Worm (Caenorhabditis elegans) whole organism, early embryonic: ENCODE results near the gene T24B8.7.

ENCODE experiments used
- ama-1 ChIP-seq: fragments of 150-350 bp; optimal IDR thresholded peaks from 2 replicates; lab custom pipeline; 2014
- pes-1 ChIP-seq: fragments of 200-800 bp; sonication (Bioruptor generic); IDR thresholded peaks from 2 replicates; pipeline ENCODE4 v1.3.6; 2022; ENCODE audit warnings: missing genetic modification reagents, missing genetic modification characterization, missing compliant biosample characterization
- sea-1 ChIP-seq: fragments of 200-800 bp; sonication (Bioruptor generic); conservative IDR thresholded peaks from 2 replicates; pipeline ENCODE4 v1.3.6; 2022; ENCODE audit warnings: missing genetic modification characterization, missing compliant biosample characterization

- TF ChIP-seq ama-1 (lab: Kevin White, UChicago) = no peak
- TF ChIP-seq sea-1 (GFP tag; lab: Robert Waterston, UW) = no peak
- no peak for TF ChIP-seq pes-1 (GFP tag; lab: Robert Waterston, UW)
These were observed 11.4 kb downstream of the T24B8.7 start for ce11 chrII:9042059-9042458.
